In the genomic region with DNA sequence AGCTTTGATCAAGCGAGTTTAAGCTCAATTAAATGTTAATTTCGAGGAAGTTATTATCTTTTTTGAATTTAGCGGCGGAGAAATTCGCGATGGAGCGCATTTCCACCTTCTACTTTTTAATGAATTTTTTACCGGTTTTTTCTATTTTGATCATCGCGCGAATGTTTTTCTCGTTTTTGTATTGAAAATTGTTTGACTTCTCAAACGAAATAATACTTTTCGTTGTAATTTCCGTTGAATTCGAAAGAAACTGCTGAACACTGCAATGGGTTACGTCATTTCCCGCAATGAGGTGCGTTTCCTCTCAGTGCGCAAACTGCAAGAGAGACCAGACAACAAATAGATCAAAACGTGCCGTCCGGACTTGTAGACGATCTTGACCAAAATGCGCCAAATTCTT, we compare ENCODE assay signal across 1 worm cellular context.
TF ChIP-seq lines count a peak whose summit lies in the region.

No protein-coding gene starts in this region.

TF ChIP-seq in whole organism, L4 larva, 104 proteins besides CTCF, POLR2A, EP300 and RAD21 (continued from another document):
- no peak for TF ChIP-seq ceh-62 (tag; optimal IDR thresholded peaks at IDR 0.05; lab: Kevin White, UChicago)
- no peak for TF ChIP-seq T20F7.1 (GFP tag; optimal IDR thresholded peaks at IDR 0.05; lab: Kevin White, UChicago)
- TF ChIP-seq nhr-41 (GFP tag; IDR thresholded peaks at IDR 0.05; lab: Robert Waterston, UW): no peak
- no peak for TF ChIP-seq daf-12 (tag; optimal IDR thresholded peaks at IDR 0.05; lab: Kevin White, UChicago)
- TF ChIP-seq F44E2.7 (GFP tag; IDR thresholded peaks at IDR 0.05; lab: Robert Waterston, UW): no peak
- TF ChIP-seq mdl-1 (tag; optimal IDR thresholded peaks at IDR 0.05; lab: Kevin White, UChicago): peak in 1 of 2 experiments; percentile 38
- TF ChIP-seq zfp-3 (GFP tag; conservative IDR thresholded peaks at IDR 0.05; lab: Robert Waterston, UW): no peak
- no peak for TF ChIP-seq daf-16 (GFP tag; optimal IDR thresholded peaks at IDR 0.05; lab: Kevin White, UChicago)
- no peak for TF ChIP-seq daf-16 (tag; optimal IDR thresholded peaks at IDR 0.05; lab: Kevin White, UChicago)
- TF ChIP-seq skn-1 (tag; optimal IDR thresholded peaks at IDR 0.05; lab: Kevin White, UChicago): no peak
- no peak for TF ChIP-seq ceh-20 (GFP tag; IDR thresholded peaks at IDR 0.05; lab: Robert Waterston, UW)
- TF ChIP-seq egl-27 (tag; optimal IDR thresholded peaks at IDR 0.05; lab: Kevin White, UChicago): no peak
- TF ChIP-seq tag-97 (GFP tag; IDR thresholded peaks at IDR 0.05; lab: Robert Waterston, UW): no peak
- TF ChIP-seq hlh-11 (tag; optimal IDR thresholded peaks at IDR 0.05; lab: Kevin White, UChicago): peak; percentile 19
- peak; percentile 1 for TF ChIP-seq dpl-1 (GFP tag; optimal IDR thresholded peaks at IDR 0.05; lab: Kevin White, UChicago)
- TF ChIP-seq pha-4 (GFP tag; IDR thresholded peaks at IDR 0.05; lab: Robert Waterston, UW): no peak
- no peak for TF ChIP-seq pha-4 (tag; optimal IDR thresholded peaks at IDR 0.05; lab: Kevin White, UChicago)
- TF ChIP-seq spr-3 (GFP tag; optimal IDR thresholded peaks at IDR 0.05; lab: Kevin White, UChicago): no peak
- no peak for TF ChIP-seq cey-2 (tag; optimal IDR thresholded peaks at IDR 0.05; lab: Kevin White, UChicago; ENCODE audit: borderline replicate concordance, insufficient read depth)
- no peak for TF ChIP-seq jun-1 (tag; optimal IDR thresholded peaks at IDR 0.05; lab: Kevin White, UChicago)
- no peak for TF ChIP-seq F26F4.8 (GFP tag; conservative IDR thresholded peaks at IDR 0.05; lab: Robert Waterston, UW)
